Worm (Caenorhabditis elegans) whole organism, L3 larva: Measurements from ENCODE around the gene frpr-19.
A peak's percentile ranks its signal among the peaks of the same experiment; 100 is the strongest.

ENCODE experiments used
- R02D3.7 ChIP-seq: fragments of 150-350 bp; optimal IDR thresholded peaks from 2 replicates; lab custom pipeline; 2014; ENCODE audit warnings: missing biosample characterization, missing genetic modification characterization
- ZK546.5 ChIP-seq: sonication (generic microtip); optimal IDR thresholded peaks from 2 replicates; lab custom pipeline; 2017; ENCODE audit warnings: missing biosample characterization, missing genetic modification characterization
- aly-2 ChIP-seq: fragments of 150-350 bp; optimal IDR thresholded peaks from 2 replicates; lab custom pipeline; 2014; ENCODE audit warnings: missing biosample characterization, missing genetic modification characterization
- ceh-28 ChIP-seq: fragments of 150-350 bp; optimal IDR thresholded peaks from 2 replicates; lab custom pipeline; 2014; ENCODE audit warnings: missing biosample characterization, missing genetic modification reagents, missing genetic modification characterization
- ceh-82 ChIP-seq: fragments of 150-350 bp; optimal IDR thresholded peaks from 2 replicates; lab custom pipeline; 2014; ENCODE audit warnings: missing biosample characterization, missing genetic modification characterization
- ceh-9 ChIP-seq: sonication (generic microtip); optimal IDR thresholded peaks from 2 replicates; lab custom pipeline; 2018; ENCODE audit warnings: missing biosample characterization, missing genetic modification characterization
- daf-12 ChIP-seq: fragments of 150-350 bp; optimal IDR thresholded peaks from 2 replicates; lab custom pipeline; 2014; ENCODE audit warnings: missing biosample characterization, missing genetic modification reagents, missing genetic modification characterization
- egl-27 ChIP-seq: sonication (generic microtip); optimal IDR thresholded peaks from 4 replicates; lab custom pipeline; 2017; ENCODE audit warnings: missing biosample characterization, missing genetic modification reagents, missing genetic modification characterization
- egl-5 ChIP-seq: fragments of 150-350 bp; optimal IDR thresholded peaks from 2 replicates; lab custom pipeline; 2017; ENCODE audit warnings: missing biosample characterization, missing genetic modification reagents, missing genetic modification characterization, inconsistent platforms
- elt-1 ChIP-seq: fragments of 150-350 bp; optimal IDR thresholded peaks from 2 replicates; lab custom pipeline; 2014; ENCODE audit warnings: missing biosample characterization, missing genetic modification characterization
- elt-3 ChIP-seq, 3 experiments: fragments of 150-350 bp in 1 of 3; sonication (generic microtip) in 2 of 3; optimal IDR thresholded peaks; 2 replicates in 2 of 3; 4 replicates in 1 of 3; lab custom pipeline; 2014 to 2017; ENCODE audit warnings: missing biosample characterization in 3 of 3, missing genetic modification characterization in 3 of 3
- eor-1 ChIP-seq, 2 experiments: fragments of 150-350 bp; optimal IDR thresholded peaks; 2 replicates each; lab custom pipeline; 2014 to 2018; ENCODE audit warnings: missing biosample characterization in 2 of 2, missing genetic modification characterization in 2 of 2
- fkh-10 ChIP-seq: sonication (generic microtip); optimal IDR thresholded peaks from 2 replicates; lab custom pipeline; 2017; ENCODE audit warnings: missing biosample characterization, missing genetic modification reagents, missing genetic modification characterization
- fkh-2 ChIP-seq: fragments of 150-350 bp; optimal IDR thresholded peaks from 2 replicates; lab custom pipeline; 2014; ENCODE audit warnings: missing biosample characterization, missing genetic modification reagents, missing genetic modification characterization
- fos-1 ChIP-seq: fragments of 150-350 bp; optimal IDR thresholded peaks from 2 replicates; lab custom pipeline; 2014; ENCODE audit warnings: missing biosample characterization, missing genetic modification characterization
- hmg-11 ChIP-seq: sonication (generic microtip); optimal IDR thresholded peaks from 2 replicates; lab custom pipeline; 2016; ENCODE audit warnings: missing genetic modification characterization, missing compliant biosample characterization
- lin-39 ChIP-seq: fragments of 150-350 bp; optimal IDR thresholded peaks from 2 replicates; lab custom pipeline; 2018; ENCODE audit warnings: missing biosample characterization, missing genetic modification reagents, missing genetic modification characterization
- lsy-12 ChIP-seq: sonication (generic microtip); optimal IDR thresholded peaks from 2 replicates; lab custom pipeline; 2016; ENCODE audit warnings: mild to moderate bottlenecking, missing genetic modification characterization, missing compliant biosample characterization
- mdl-1 ChIP-seq: fragments of 150-350 bp; optimal IDR thresholded peaks from 2 replicates; lab custom pipeline; 2014; ENCODE audit warnings: missing biosample characterization, missing genetic modification characterization
- nfya-1 ChIP-seq: sonication (generic microtip); optimal IDR thresholded peaks from 2 replicates; lab custom pipeline; 2017; ENCODE audit warnings: missing genetic modification characterization, mild to moderate bottlenecking, missing compliant biosample characterization, antibody characterized with exemption, moderate library complexity; ENCODE audit not compliant: insufficient read depth
- nhr-11 ChIP-seq: fragments of 150-350 bp; optimal IDR thresholded peaks from 2 replicates; lab custom pipeline; 2014; ENCODE audit warnings: missing biosample characterization, missing genetic modification characterization
- nhr-23 ChIP-seq: fragments of 150-350 bp; optimal IDR thresholded peaks from 2 replicates; lab custom pipeline; 2014; ENCODE audit warnings: missing biosample characterization, missing genetic modification reagents, missing genetic modification characterization
- nhr-237 ChIP-seq: fragments of 150-350 bp; optimal IDR thresholded peaks from 2 replicates; lab custom pipeline; 2014; ENCODE audit warnings: missing biosample characterization, missing genetic modification characterization
- nhr-28 ChIP-seq: fragments of 150-350 bp; optimal IDR thresholded peaks from 2 replicates; lab custom pipeline; 2014; ENCODE audit warnings: missing biosample characterization, missing genetic modification characterization
- nhr-43 ChIP-seq: sonication (generic microtip); optimal IDR thresholded peaks from 2 replicates; lab custom pipeline; 2016; ENCODE audit warnings: mild to moderate bottlenecking, missing genetic modification characterization, missing compliant biosample characterization; ENCODE audit not compliant: poor library complexity, severe bottlenecking
- nhr-67 ChIP-seq: fragments of 150-350 bp; optimal IDR thresholded peaks from 2 replicates; lab custom pipeline; 2014; ENCODE audit warnings: missing biosample characterization, missing genetic modification characterization
- nhr-76 ChIP-seq: fragments of 150-350 bp; sonication (generic microtip); optimal IDR thresholded peaks from 5 replicates; lab custom pipeline; 2014; ENCODE audit warnings: missing biosample characterization, missing genetic modification characterization
- nhr-77 ChIP-seq: fragments of 150-350 bp; optimal IDR thresholded peaks from 2 replicates; lab custom pipeline; 2014; ENCODE audit warnings: missing biosample characterization, missing genetic modification characterization
- pha-4 ChIP-seq: fragments of 150-350 bp; optimal IDR thresholded peaks from 2 replicates; lab custom pipeline; 2014; ENCODE audit warnings: missing biosample characterization, missing genetic modification reagents, missing genetic modification characterization
- pqm-1 ChIP-seq: fragments of 150-350 bp; optimal IDR thresholded peaks from 2 replicates; lab custom pipeline; 2017; ENCODE audit warnings: missing biosample characterization, missing genetic modification characterization, inconsistent platforms
- skn-1 ChIP-seq: fragments of 150-350 bp; optimal IDR thresholded peaks from 2 replicates; lab custom pipeline; 2014; ENCODE audit warnings: missing biosample characterization, missing genetic modification characterization
- tbx-2 ChIP-seq: sonication (generic microtip); optimal IDR thresholded peaks from 2 replicates; lab custom pipeline; 2016; ENCODE audit warnings: mild to moderate bottlenecking, missing genetic modification characterization, missing compliant biosample characterization
- unc-39 ChIP-seq: sonication (generic microtip); optimal IDR thresholded peaks from 4 replicates; lab custom pipeline; 2017; ENCODE audit warnings: missing biosample characterization, missing genetic modification characterization
- unc-62 ChIP-seq: fragments of 150-350 bp; sonication (generic microtip); optimal IDR thresholded peaks from 4 replicates; lab custom pipeline; 2014; ENCODE audit warnings: missing biosample characterization, missing genetic modification reagents, missing genetic modification characterization
- ztf-11 ChIP-seq: fragments of 150-350 bp; optimal IDR thresholded peaks from 2 replicates; lab custom pipeline; 2014; ENCODE audit warnings: missing biosample characterization, missing genetic modification characterization

The frpr-19 gene

DNA sequence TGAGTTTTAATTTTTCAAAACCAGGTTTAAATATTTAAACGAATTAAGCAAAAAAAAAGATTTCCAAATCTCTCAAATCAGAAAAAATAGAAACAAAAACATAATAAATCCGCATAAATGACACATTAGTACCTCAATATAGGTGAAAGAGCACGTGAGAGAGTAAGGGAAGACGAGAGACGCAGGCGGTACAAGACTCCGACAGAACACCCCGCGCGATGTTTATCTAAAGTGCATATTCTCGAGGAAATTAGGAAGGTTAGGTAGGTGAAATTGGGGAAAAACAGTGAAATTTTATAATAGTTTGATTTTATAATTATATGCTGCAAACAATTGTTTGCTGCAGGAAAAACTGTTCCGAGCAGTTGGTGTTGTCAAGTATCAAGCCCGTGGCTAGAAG is 23.2 kb upstream of the frpr-19 start:
- peak; percentile 57 for TF ChIP-seq pha-4
- TF ChIP-seq nhr-237 = no peak
- TF ChIP-seq nfya-1 (tag; lab: Kevin White, UChicago) = peak; percentile 47
- peak; percentile 83 for TF ChIP-seq hmg-11 (tag; lab: Kevin White, UChicago)
- peak; percentile 52 for TF ChIP-seq lin-39 (tag; lab: Kevin White, UChicago)

DNA sequence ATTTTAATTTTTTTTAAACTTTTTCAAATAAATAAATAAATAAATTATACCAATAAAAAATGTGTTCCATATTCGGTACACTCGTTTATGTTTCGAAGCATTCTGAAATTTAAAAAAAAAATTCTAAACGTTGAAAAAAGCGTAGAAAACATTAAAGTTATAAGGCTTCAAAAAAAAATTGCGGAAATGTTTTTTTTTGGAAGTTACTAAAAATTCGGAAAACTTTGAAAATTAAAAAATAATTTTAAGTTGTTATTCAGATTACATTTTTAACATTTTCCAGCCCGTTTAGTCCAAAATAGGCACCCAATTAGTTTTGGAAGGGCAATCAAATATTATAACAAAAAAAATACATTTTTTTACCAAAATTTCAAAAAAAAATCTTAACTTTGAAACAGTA is 22.4 kb upstream of the frpr-19 start, which contains the start of gene Y38C1BA.1:
Gene Y38C1BA.1 (minus strand): TSS at position 101 of the 400 bp plus-strand sequence.
- no peak for TF ChIP-seq fos-1 (tag; lab: Kevin White, UChicago)
- TF ChIP-seq nhr-43 = no peak
- no peak for TF ChIP-seq elt-1 (tag; lab: Kevin White, UChicago)
- TF ChIP-seq fkh-10 (GFP tag; lab: Kevin White, UChicago) = no peak
- no peak for TF ChIP-seq nhr-23 (tag; lab: Kevin White, UChicago)
- no peak for TF ChIP-seq ceh-28
- no peak for TF ChIP-seq pqm-1 (tag; lab: Kevin White, UChicago)
- no peak for TF ChIP-seq lin-39 (tag; lab: Kevin White, UChicago)
- TF ChIP-seq unc-62 = no peak
- TF ChIP-seq ztf-11 = no peak
- TF ChIP-seq elt-3 (tag; optimal IDR thresholded peaks at IDR 0.05; lab: Kevin White, UChicago) = no peak

DNA sequence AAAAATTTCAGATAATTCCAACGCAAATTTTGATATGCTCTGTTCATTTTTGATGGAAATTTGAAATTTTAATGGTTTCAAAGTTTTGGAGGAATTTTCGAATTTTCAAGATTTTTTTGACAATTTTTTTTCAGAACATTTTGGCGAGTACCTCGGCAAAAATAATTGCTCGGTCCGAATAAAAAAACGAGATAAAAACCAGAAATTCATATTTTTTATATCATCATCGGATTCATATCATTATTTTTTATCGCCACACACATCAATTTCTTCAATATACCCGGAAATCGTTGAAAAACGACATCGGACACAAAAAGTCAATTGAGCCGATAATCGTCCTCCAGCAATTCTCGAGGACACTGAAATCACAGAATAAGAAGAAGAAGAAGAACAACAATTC is 10.3 kb upstream of the frpr-19 start:
- no peak for TF ChIP-seq ZK546.5 (tag; lab: Kevin White, UChicago)
- no peak for TF ChIP-seq R02D3.7 (tag; lab: Kevin White, UChicago)
- no peak for TF ChIP-seq unc-39 (tag; lab: Kevin White, UChicago)
- no peak for TF ChIP-seq nhr-43
- no peak for TF ChIP-seq nfya-1 (tag; lab: Kevin White, UChicago)
- no peak for TF ChIP-seq aly-2 (tag; lab: Kevin White, UChicago)
- no peak for TF ChIP-seq eor-1 (tag; optimal IDR thresholded peaks at IDR 0.05; lab: Kevin White, UChicago)
- TF ChIP-seq nhr-76 (tag; lab: Kevin White, UChicago) = no peak
- no peak for TF ChIP-seq nhr-67
- no peak for TF ChIP-seq fkh-10 (GFP tag; lab: Kevin White, UChicago)
- TF ChIP-seq fos-1 (tag; lab: Kevin White, UChicago) = no peak
- no peak for TF ChIP-seq ceh-82
- TF ChIP-seq fkh-2 (tag; lab: Kevin White, UChicago) = no peak
- no peak for TF ChIP-seq nhr-77
- no peak for TF ChIP-seq skn-1 (tag; lab: Kevin White, UChicago)
- TF ChIP-seq egl-27 (tag; lab: Kevin White, UChicago) = no peak
- TF ChIP-seq lsy-12 (tag; lab: Kevin White, UChicago) = no peak
- no peak for TF ChIP-seq daf-12 (tag; lab: Kevin White, UChicago)
- no peak for TF ChIP-seq tbx-2 (tag; lab: Kevin White, UChicago)
- TF ChIP-seq ztf-11 = no peak

DNA sequence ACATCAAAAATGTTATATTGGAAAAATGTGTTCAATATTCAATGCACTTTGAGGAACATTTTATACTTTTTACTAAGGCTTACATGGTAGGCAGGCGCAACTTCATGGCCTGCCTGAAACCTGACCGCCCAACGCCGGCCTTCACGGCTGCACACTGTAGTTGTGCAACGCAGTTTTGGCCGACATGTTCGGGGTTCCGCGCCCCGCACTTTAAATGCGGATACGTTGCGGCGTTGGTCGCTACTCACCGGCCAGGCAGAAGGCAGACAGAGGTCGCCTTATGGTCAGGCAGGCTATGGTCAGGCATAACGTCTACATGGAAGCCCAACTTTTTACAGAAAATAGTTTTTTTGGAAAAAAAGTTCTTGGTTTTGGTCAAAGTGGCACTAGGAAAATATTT is 9.2 kb upstream of the frpr-19 start:
- TF ChIP-seq fos-1 (tag; lab: Kevin White, UChicago) (no peak), nhr-43 (no peak), mdl-1 (tag; lab: Kevin White, UChicago) (no peak), daf-12 (tag; lab: Kevin White, UChicago) (no peak), nhr-28 (tag; lab: Kevin White, UChicago) (no peak), ceh-9 (no peak), ZK546.5 (tag; lab: Kevin White, UChicago) (no peak), unc-62 (no peak)

DNA sequence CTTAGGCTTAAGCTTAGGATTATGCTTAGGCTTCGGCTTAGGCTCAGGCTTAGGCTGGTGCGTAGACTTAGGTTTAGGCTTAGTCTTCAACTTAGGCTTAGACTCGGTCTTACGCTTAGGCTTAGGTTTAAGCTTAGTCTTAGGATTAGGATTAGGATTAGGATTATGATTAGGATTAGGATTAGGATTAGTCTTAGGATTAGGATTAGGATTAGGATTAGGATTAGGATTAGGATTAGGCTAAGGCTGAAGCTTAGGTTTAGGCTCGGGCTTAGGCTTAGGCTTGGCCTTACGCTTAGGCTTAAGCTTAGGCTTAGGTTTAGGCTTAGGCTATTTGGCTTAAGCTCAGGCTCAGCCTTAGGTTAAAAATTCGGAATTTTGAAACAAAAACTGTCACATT is 3.7 kb upstream of the frpr-19 start:
- TF ChIP-seq nhr-76 (tag; lab: Kevin White, UChicago) (no peak), unc-62 (no peak), egl-5 (no peak), R02D3.7 (tag; lab: Kevin White, UChicago) (no peak), pha-4 (no peak), fos-1 (tag; lab: Kevin White, UChicago) (no peak), nhr-77 (no peak), ceh-9 (no peak), nhr-11 (tag; lab: Kevin White, UChicago) (no peak), elt-1 (tag; lab: Kevin White, UChicago) (no peak)
